Worm (Caenorhabditis elegans): Measurements from ENCODE around the gene lin-13.

ce11 chrIII:7655498-7655897, 53.8 kb downstream of the lin-13 start:
- TF ChIP-seq ama-1 (optimal IDR thresholded peaks at IDR 0.05) (no peak), ahr-1 (tag; optimal IDR thresholded peaks at IDR 0.05) (no peak), nfya-1 (tag; optimal IDR thresholded peaks at IDR 0.05) (no peak), ceh-18 (tag; optimal IDR thresholded peaks at IDR 0.05) (no peak), dmd-4 (tag; optimal IDR thresholded peaks at IDR 0.05; ENCODE audit: borderline replicate concordance) (no peak), pqm-1 (tag; optimal IDR thresholded peaks at IDR 0.05) (no peak), sox-4 (tag; optimal IDR thresholded peaks at IDR 0.05) (no peak), fkh-6 (tag; optimal IDR thresholded peaks at IDR 0.05) (no peak), pros-1 (tag; optimal IDR thresholded peaks at IDR 0.05) (no peak), ceh-34 (tag; optimal IDR thresholded peaks at IDR 0.05) (no peak), ceh-9 (tag; optimal IDR thresholded peaks at IDR 0.05) (no peak), eyg-1 (tag; optimal IDR thresholded peaks at IDR 0.05) (no peak), ttx-3 (tag; optimal IDR thresholded peaks at IDR 0.05) (no peak), ceh-30 (tag; optimal IDR thresholded peaks at IDR 0.05) (no peak)
